Worm (Caenorhabditis elegans) whole organism, young adult: ENCODE results near the gene K10C9.7.

Experiments
- ekl-4 ChIP-seq: fragments of 200-800 bp; sonication (Bioruptor generic); IDR thresholded peaks from 2 replicates; pipeline ENCODE4 v1.3.6; 2022; ENCODE audit warnings: missing genetic modification reagents, missing genetic modification characterization, missing compliant biosample characterization
- zfh-2 ChIP-seq: fragments of 200-800 bp; sonication (Bioruptor generic); conservative IDR thresholded peaks from 2 replicates; pipeline ENCODE4 v1.3.6; 2022; ENCODE audit warnings: missing genetic modification reagents, missing genetic modification characterization, missing compliant biosample characterization

- TF ChIP-seq ekl-4 (GFP tag; lab: Robert Waterston, UW) (no peak), zfh-2 (no peak)
Measured at ce11 chrV:1023367-1023766, 44.0 kb downstream of the K10C9.7 start, which contains the start of gene pei-2.
